Worm (Caenorhabditis elegans): ENCODE measurements around the gene tbc-18.

tbc-18 gene

ce11 chrX:8417727-8418126 lies 39.4 kb downstream of the tbc-18 start:
- 0 out of 2 replicates have a peak, but pooled peaks have one; percentile 38 for TF ChIP-seq Y53G8AR.9 (GFP tag; conservative IDR thresholded peaks at IDR 0.05)
- TF ChIP-seq efl-1 (GFP tag; optimal IDR thresholded peaks at IDR 0.05) = no peak
- TF ChIP-seq akir-1 (GFP tag; optimal IDR thresholded peaks at IDR 0.05) = no peak
- peak; percentile 37 for TF ChIP-seq nhr-90 (tag; optimal IDR thresholded peaks at IDR 0.05)
- peak; percentile 28 for TF ChIP-seq him-1 (tag; optimal IDR thresholded peaks at IDR 0.05)
- no peak for TF ChIP-seq K12H6.12 (tag; optimal IDR thresholded peaks at IDR 0.05)
- TF ChIP-seq snpc-1.3 (tag; optimal IDR thresholded peaks at IDR 0.05; ENCODE audit: insufficient read depth) = peak; percentile 17
- no peak for TF ChIP-seq F57A8.1 (GFP tag; optimal IDR thresholded peaks at IDR 0.05)
- no peak for TF ChIP-seq lsy-27 (tag; optimal IDR thresholded peaks at IDR 0.05; ENCODE audit: borderline replicate concordance, insufficient read depth)
- no peak for TF ChIP-seq bed-1 (GFP tag; IDR thresholded peaks at IDR 0.05)
- no peak for TF ChIP-seq tbx-9 (tag; optimal IDR thresholded peaks at IDR 0.05; ENCODE audit: borderline replicate concordance)
- TF ChIP-seq hlh-12 (tag; optimal IDR thresholded peaks at IDR 0.05) = no peak
- TF ChIP-seq gei-17 (GFP tag; optimal IDR thresholded peaks at IDR 0.05) = no peak
- TF ChIP-seq D2030.7 (GFP tag; IDR thresholded peaks at IDR 0.05) = peak; percentile 60
- TF ChIP-seq T26A5.8 (tag; optimal IDR thresholded peaks at IDR 0.05) = no peak
- peak; percentile 66 for TF ChIP-seq rpc-1 (optimal IDR thresholded peaks at IDR 0.05)
- TF ChIP-seq rpc-1 (tag; optimal IDR thresholded peaks at IDR 0.05) = peak; percentile 82
- no peak for TF ChIP-seq atf-7 (tag; optimal IDR thresholded peaks at IDR 0.05)
- peak; percentile 35 for TF ChIP-seq die-1 (tag; optimal IDR thresholded peaks at IDR 0.05)
- peak; percentile 65 for TF ChIP-seq B0261.1 (tag; optimal IDR thresholded peaks at IDR 0.05)
- no peak for TF ChIP-seq madf-8 (GFP tag; conservative IDR thresholded peaks at IDR 0.05)
- no peak for TF ChIP-seq F33H1.4 (GFP tag; IDR thresholded peaks at IDR 0.05)
- no peak for TF ChIP-seq F49E8.2 (tag; optimal IDR thresholded peaks at IDR 0.05; ENCODE audit: insufficient read depth)
- no peak for TF ChIP-seq nhr-120 (GFP tag; IDR thresholded peaks at IDR 0.05)
- no peak for TF ChIP-seq rcor-1 (GFP tag; IDR thresholded peaks at IDR 0.05)
- no peak for TF ChIP-seq lir-1 (GFP tag; conservative IDR thresholded peaks at IDR 0.05)
- no peak for TF ChIP-seq unc-130 (GFP tag; optimal IDR thresholded peaks at IDR 0.05)
- TF ChIP-seq zfh-2 (GFP tag; conservative IDR thresholded peaks at IDR 0.05) = no peak
- TF ChIP-seq mel-28 (tag; optimal IDR thresholded peaks at IDR 0.05; ENCODE audit: borderline replicate concordance) = no peak
- TF ChIP-seq lin-26 (GFP tag; IDR thresholded peaks at IDR 0.05) = peak; percentile 77
- no peak for TF ChIP-seq snpc-4 (GFP tag; optimal IDR thresholded peaks at IDR 0.05)
- peak in 1 of 4 experiments; percentile 38 for TF ChIP-seq snpc-4 (tag; optimal IDR thresholded peaks at IDR 0.05)
- no peak for TF ChIP-seq B0019.2 (GFP tag; conservative IDR thresholded peaks at IDR 0.05)
- TF ChIP-seq F52B5.7 (tag; optimal IDR thresholded peaks at IDR 0.05) = no peak
- peak; percentile 33; the same call in 1 of the 2 replicates for TF ChIP-seq hmg-1.2 (GFP tag; IDR thresholded peaks at IDR 0.05)
- no peak for TF ChIP-seq K11D2.4 (GFP tag; IDR thresholded peaks at IDR 0.05)
- TF ChIP-seq ztf-28 (GFP tag; IDR thresholded peaks at IDR 0.05) = no peak
- TF ChIP-seq mes-4 (tag; optimal IDR thresholded peaks at IDR 0.05) = no peak
- peak; percentile 67; the same call in 1 of the 2 replicates for TF ChIP-seq pbrm-1 (GFP tag; IDR thresholded peaks at IDR 0.05)
- TF ChIP-seq lin-40 (tag; optimal IDR thresholded peaks at IDR 0.05) = no peak
- no peak for TF ChIP-seq madf-3 (GFP tag; IDR thresholded peaks at IDR 0.05)
- TF ChIP-seq Y56A3A.18 (GFP tag; IDR thresholded peaks at IDR 0.05) = 0 out of 2 replicates have a peak, but pooled peaks have one; percentile 35
- TF ChIP-seq hmg-20 (GFP tag; IDR thresholded peaks at IDR 0.05) = no peak
- TF ChIP-seq ztf-25 (GFP tag; IDR thresholded peaks at IDR 0.05) = no peak
- TF ChIP-seq tbp1 (GFP tag; optimal IDR thresholded peaks at IDR 0.05) = peak; percentile 86
- no peak for TF ChIP-seq attf-3 (GFP tag; conservative IDR thresholded peaks at IDR 0.05)
- TF ChIP-seq nhr-27 (tag; optimal IDR thresholded peaks at IDR 0.05) = no peak
- no peak for TF ChIP-seq nhr-179 (tag; optimal IDR thresholded peaks at IDR 0.05)
- TF ChIP-seq ceh-27 (GFP tag; optimal IDR thresholded peaks at IDR 0.05) = no peak

Data from whole organism, young adult.